Fruit fly (Drosophila melanogaster): Measurements from ENCODE around the gene CG14711.

The CG14711 gene

dm6 chr3R:11623025-11623424 is at the start of gene CG14711 (continued):
- TF ChIP-seq abd-A (tag; optimal IDR thresholded peaks at IDR 0.05) (no peak), Vsx1 (GFP tag; optimal IDR thresholded peaks at IDR 0.05) (no peak), dati (GFP tag; IDR thresholded peaks at IDR 0.05) (no peak; the same call in 1 of the 2 replicates), Myb (GFP tag; optimal IDR thresholded peaks at IDR 0.05) (peak; percentile 49), ranshi (GFP tag; IDR thresholded peaks at IDR 0.05) (peak; percentile 83), NC2α (GFP tag; optimal IDR thresholded peaks at IDR 0.05) (peak; percentile 27), CG12299 (tag; optimal IDR thresholded peaks at IDR 0.05) (peak; percentile 85), CG8478 (optimal IDR thresholded peaks at IDR 0.05) (no peak), CG7271 (tag; optimal IDR thresholded peaks at IDR 0.05) (peak; percentile 59), esg (GFP tag; conservative IDR thresholded peaks at IDR 0.05) (peak; percentile 79), Scr (GFP tag; IDR thresholded peaks at IDR 0.05; ENCODE audit: partially characterized antibody) (peak; percentile 84), CG5953 (GFP tag; IDR thresholded peaks at IDR 0.05) (peak; percentile 61), CG2202 (tag; optimal IDR thresholded peaks at IDR 0.05) (peak; percentile 74), Dp (GFP tag; optimal IDR thresholded peaks at IDR 0.05) (peak; percentile 66), sisA (GFP tag; IDR thresholded peaks at IDR 0.05) (peak; percentile 82), CG9215 (GFP tag; IDR thresholded peaks at IDR 0.05) (peak; percentile 66), HLH54F (GFP tag; optimal IDR thresholded peaks at IDR 0.05) (peak; percentile 61), unc-4 (GFP tag; IDR thresholded peaks at IDR 0.05; ENCODE audit: partially characterized antibody) (peak; percentile 86), D19A (tag; optimal IDR thresholded peaks at IDR 0.05) (no peak), zen2 (GFP tag; IDR thresholded peaks at IDR 0.05; ENCODE audit: partially characterized antibody) (peak; percentile 79), p53 (GFP tag; optimal IDR thresholded peaks at IDR 0.05) (no peak), Xbp1 (GFP tag; optimal IDR thresholded peaks at IDR 0.05) (peak; percentile 92), Atf6 (GFP tag; IDR thresholded peaks at IDR 0.05) (peak; percentile 90), MESR4 (GFP tag; optimal IDR thresholded peaks at IDR 0.05) (peak; percentile 64), CG8359 (GFP tag; optimal IDR thresholded peaks at IDR 0.05; ENCODE audit: borderline replicate concordance) (peak; percentile 37), twi (tag; optimal IDR thresholded peaks at IDR 0.05) (peak; percentile 77), tap (tag; optimal IDR thresholded peaks at IDR 0.05) (peak; percentile 78), CG16813 (GFP tag; IDR thresholded peaks at IDR 0.05; ENCODE audit: partially characterized antibody) (peak; percentile 79), BEAF-32 (GFP tag; optimal IDR thresholded peaks at IDR 0.05) (peak; percentile 75), Deaf1 (tag; optimal IDR thresholded peaks at IDR 0.05) (no peak), gce (GFP tag; IDR thresholded peaks at IDR 0.05) (peak; percentile 74; the same call in 1 of the 3 replicates), pum (GFP tag; optimal IDR thresholded peaks at IDR 0.05) (peak; percentile 75), Hey (tag; optimal IDR thresholded peaks at IDR 0.05) (no peak), CG12104 (GFP tag; optimal IDR thresholded peaks at IDR 0.05) (peak; percentile 74), al (GFP tag; IDR thresholded peaks at IDR 0.05) (peak; percentile 79), tup (GFP tag; optimal IDR thresholded peaks at IDR 0.05) (peak; percentile 60), CG13424 (tag; optimal IDR thresholded peaks at IDR 0.05) (peak; percentile 91), chinmo (GFP tag; IDR thresholded peaks at IDR 0.05; ENCODE audit: partially characterized antibody) (0 out of 4 replicates have a peak, but pooled peaks have one; percentile 32), Max (GFP tag; optimal IDR thresholded peaks at IDR 0.05) (peak; percentile 87), da (GFP tag; optimal IDR thresholded peaks at IDR 0.05) (no peak), CG10543 (GFP tag; optimal IDR thresholded peaks at IDR 0.05) (peak; percentile 81), CG13775 (GFP tag; optimal IDR thresholded peaks at IDR 0.05) (peak; percentile 92), CG3726 (GFP tag; IDR thresholded peaks at IDR 0.05) (peak; percentile 76; the same call in 2 of the 3 replicates), ttk (GFP tag; IDR thresholded peaks at IDR 0.05) (peak; percentile 72), CG15269 (tag; optimal IDR thresholded peaks at IDR 0.05) (no peak), Atf-2 (GFP tag; optimal IDR thresholded peaks at IDR 0.05) (peak; percentile 52), repo (GFP tag; optimal IDR thresholded peaks at IDR 0.05) (no peak), CG1233 (GFP tag; optimal IDR thresholded peaks at IDR 0.05) (peak; percentile 84), CG11695 (GFP tag; IDR thresholded peaks at IDR 0.05) (peak; percentile 82), HHEX (GFP tag; optimal IDR thresholded peaks at IDR 0.05) (peak; percentile 78), CG6689 (GFP tag; IDR thresholded peaks at IDR 0.05) (peak; percentile 81)

Measured in whole organism, embryonic.